Fruit fly (Drosophila melanogaster) whole organism: ENCODE data around the gene CG15042.

Experiments used
- CG8478 ChIP-seq: fragments of >200 bp; optimal IDR thresholded peaks from 2 replicates; lab custom pipeline; 2018; ENCODE audit warnings: inconsistent platforms
- psq ChIP-seq: fragments of >200 bp; optimal IDR thresholded peaks from 2 replicates; lab custom pipeline; 2017

DNA sequence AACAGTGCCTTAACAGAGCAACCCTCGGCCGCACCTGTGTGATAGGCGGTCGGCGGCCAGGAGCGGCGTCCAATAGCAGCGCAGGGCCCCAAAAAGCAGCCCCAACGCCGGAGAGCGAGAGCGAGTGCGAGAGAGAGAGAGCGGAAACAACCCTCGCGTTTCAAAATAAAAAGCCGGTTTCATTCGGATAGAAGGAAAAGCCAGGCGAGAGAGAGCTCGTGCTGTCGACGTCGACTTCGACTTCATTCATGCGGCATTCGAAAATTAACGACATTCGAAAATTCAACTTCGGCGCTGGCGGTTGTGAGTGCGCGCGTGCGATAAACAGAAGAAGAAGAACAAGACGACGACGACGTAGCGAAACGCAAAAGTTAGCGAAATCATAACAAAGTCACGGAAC is 6.3 kb upstream of the CG15042 start:
- no peak for TF ChIP-seq psq
- TF ChIP-seq CG8478 (lab: Kevin White, UChicago): no peak
